Fruit fly (Drosophila melanogaster) whole organism, embryonic: ENCODE results near the gene Mrgn1.

Source experiments
- Adf1 ChIP-seq: fragments of 200-800 bp; sonication (Bioruptor generic); IDR thresholded peaks from 2 replicates; pipeline ENCODE4 v1.3.6; 2022; ENCODE audit warnings: missing biosample characterization, missing genetic modification characterization
- BEAF-32 ChIP-seq: fragments of 200-800 bp; sonication (Bioruptor generic); optimal IDR thresholded peaks from 3 replicates; lab custom pipeline; 2017; ENCODE audit warnings: missing biosample characterization, missing genetic modification characterization, mild to moderate bottlenecking, moderate library complexity, missing genetic modification reagents
- CG1024 ChIP-seq: fragments of 200-800 bp; sonication (Bioruptor generic); IDR thresholded peaks from 2 replicates; pipeline ENCODE4 v1.3.6; 2022; ENCODE audit warnings: missing biosample characterization, missing genetic modification characterization
- CG10321 ChIP-seq: fragments of 200-800 bp; sonication (Bioruptor generic); IDR thresholded peaks from 2 replicates; pipeline ENCODE4 v1.3.6; 2022; ENCODE audit warnings: missing biosample characterization, missing genetic modification characterization
- CG11723 ChIP-seq: fragments of 200-800 bp; sonication (Bioruptor generic); optimal IDR thresholded peaks from 2 replicates; lab custom pipeline; 2017; ENCODE audit warnings: missing biosample characterization, mild to moderate bottlenecking, missing genetic modification characterization
- CG12299 ChIP-seq: fragments of 200-800 bp; sonication (Bioruptor generic); optimal IDR thresholded peaks from 2 replicates; lab custom pipeline; 2018; ENCODE audit warnings: missing biosample characterization, mild to moderate bottlenecking, missing genetic modification characterization
- CG12659 ChIP-seq: fragments of 200-800 bp; sonication (Bioruptor generic); optimal IDR thresholded peaks from 3 replicates; lab custom pipeline; 2017; ENCODE audit warnings: mild to moderate bottlenecking, missing biosample characterization, missing genetic modification reagents, missing genetic modification characterization
- CG14014 ChIP-seq: fragments of 200-800 bp; sonication (Bioruptor generic); IDR thresholded peaks from 2 replicates; pipeline ENCODE4 v1.3.6; 2022; ENCODE audit warnings: missing biosample characterization, missing genetic modification characterization
- CG15269 ChIP-seq: fragments of 200-800 bp; sonication (Bioruptor generic); optimal IDR thresholded peaks from 2 replicates; lab custom pipeline; 2018; ENCODE audit warnings: missing biosample characterization, mild to moderate bottlenecking, missing genetic modification characterization, moderate library complexity
- CG15514 ChIP-seq: fragments of 200-800 bp; sonication (Bioruptor generic); optimal IDR thresholded peaks from 3 replicates; lab custom pipeline; 2017; ENCODE audit warnings: missing biosample characterization, missing genetic modification characterization, mild to moderate bottlenecking, moderate library complexity, missing genetic modification reagents
- CG1603 ChIP-seq: fragments of 200-800 bp; sonication (Bioruptor generic); optimal IDR thresholded peaks from 2 replicates; lab custom pipeline; 2019; ENCODE audit warnings: missing biosample characterization, mild to moderate bottlenecking, missing genetic modification characterization, moderate library complexity
- CG16779 ChIP-seq: fragments of 200-800 bp; sonication (Bioruptor generic); IDR thresholded peaks from 2 replicates; pipeline ENCODE4 v1.3.6; 2022; ENCODE audit warnings: missing biosample characterization, missing genetic modification characterization
- CG1832 ChIP-seq: fragments of 200-800 bp; sonication (Bioruptor generic); optimal IDR thresholded peaks from 2 replicates; lab custom pipeline; 2017; ENCODE audit warnings: missing biosample characterization, mild to moderate bottlenecking, missing genetic modification characterization, inconsistent platforms
- CG18476 ChIP-seq: fragments of 200-800 bp; sonication (Bioruptor generic); optimal IDR thresholded peaks from 2 replicates; lab custom pipeline; 2016; ENCODE audit warnings: missing biosample characterization, mild to moderate bottlenecking, missing genetic modification characterization
- CG2116 ChIP-seq: fragments of 200-800 bp; sonication (Bioruptor generic); optimal IDR thresholded peaks from 3 replicates; lab custom pipeline; 2018; ENCODE audit warnings: missing biosample characterization, mild to moderate bottlenecking, missing genetic modification characterization
- CG2712 ChIP-seq: fragments of 200-800 bp; optimal IDR thresholded peaks from 3 replicates; lab custom pipeline; 2019; ENCODE audit warnings: missing biosample characterization, mild to moderate bottlenecking, missing genetic modification characterization, moderate library complexity
- CG2889 ChIP-seq: fragments of 200-800 bp; sonication (Bioruptor generic); IDR thresholded peaks from 3 replicates; pipeline ENCODE4 v1.3.6; 2022; ENCODE audit warnings: missing biosample characterization, missing genetic modification characterization
- CG3065 ChIP-seq: fragments of 200-800 bp; sonication (Bioruptor generic); optimal IDR thresholded peaks from 2 replicates; lab custom pipeline; 2016; ENCODE audit warnings: missing biosample characterization, missing genetic modification characterization
- CG31224 ChIP-seq: fragments of 200-800 bp; sonication (Bioruptor generic); IDR thresholded peaks from 2 replicates; pipeline ENCODE4 v1.3.6; 2022; ENCODE audit warnings: missing biosample characterization, missing genetic modification characterization
- CG34224 ChIP-seq: fragments of 200-800 bp; sonication (Bioruptor generic); IDR thresholded peaks from 3 replicates; pipeline ENCODE4 v1.3.6; 2022; ENCODE audit warnings: missing biosample characterization, missing genetic modification characterization; ENCODE audit not compliant: partially characterized antibody
- CG8281 ChIP-seq: fragments of 200-800 bp; sonication (Bioruptor generic); optimal IDR thresholded peaks from 2 replicates; lab custom pipeline; 2018; ENCODE audit warnings: missing biosample characterization, mild to moderate bottlenecking, missing genetic modification characterization, moderate library complexity
- CG8765 ChIP-seq: fragments of 200-800 bp; sonication (Bioruptor generic); IDR thresholded peaks from 2 replicates; pipeline ENCODE4 v1.3.6; 2022; ENCODE audit warnings: missing biosample characterization, missing genetic modification characterization
- CG9876 ChIP-seq: fragments of 200-800 bp; sonication (Bioruptor generic); optimal IDR thresholded peaks from 2 replicates; lab custom pipeline; 2016; ENCODE audit warnings: missing biosample characterization, missing genetic modification characterization
- ERR ChIP-seq: fragments of 200-800 bp; sonication (Bioruptor generic); optimal IDR thresholded peaks from 2 replicates; lab custom pipeline; 2016; ENCODE audit warnings: missing biosample characterization, missing genetic modification characterization
- Fer3 ChIP-seq: fragments of 200-800 bp; sonication (Bioruptor generic); optimal IDR thresholded peaks from 2 replicates; lab custom pipeline; 2018; ENCODE audit warnings: missing biosample characterization, mild to moderate bottlenecking, missing genetic modification characterization, moderate library complexity
- Med ChIP-seq: fragments of 200-800 bp; sonication (Bioruptor generic); peaks from one replicate; lab custom pipeline; 2016; ENCODE audit warnings: missing biosample characterization, missing genetic modification characterization, mild to moderate bottlenecking, inconsistent platforms, moderate library complexity
- Meics ChIP-seq: fragments of 200-800 bp; sonication (Bioruptor generic); optimal IDR thresholded peaks from 2 replicates; lab custom pipeline; 2017; ENCODE audit warnings: missing biosample characterization, mild to moderate bottlenecking, missing genetic modification characterization
- Myb ChIP-seq: fragments of 200-800 bp; sonication (Bioruptor generic); optimal IDR thresholded peaks from 2 replicates; lab custom pipeline; 2016; ENCODE audit warnings: missing biosample characterization, missing genetic modification characterization
- Neu2 ChIP-seq: fragments of 200-800 bp; sonication (Bioruptor generic); optimal IDR thresholded peaks from 3 replicates; lab custom pipeline; 2016; ENCODE audit warnings: missing biosample characterization, missing genetic modification characterization, borderline replicate concordance
- Sry-δ ChIP-seq: fragments of 200-800 bp; sonication (Bioruptor generic); optimal IDR thresholded peaks from 2 replicates; lab custom pipeline; 2016; ENCODE audit warnings: missing biosample characterization, missing genetic modification characterization
- TFAM ChIP-seq: fragments of 200-800 bp; sonication (Bioruptor generic); optimal IDR thresholded peaks from 2 replicates; lab custom pipeline; 2017; ENCODE audit warnings: missing biosample characterization, missing genetic modification characterization, inconsistent platforms
- Tbp ChIP-seq: fragments of >200 bp; optimal IDR thresholded peaks from 2 replicates; lab custom pipeline; 2018; ENCODE audit warnings: missing biosample characterization, missing genetic modification characterization
- YL-1 ChIP-seq: fragments of 200-800 bp; sonication (Bioruptor generic); optimal IDR thresholded peaks from 3 replicates; lab custom pipeline; 2017; ENCODE audit warnings: missing biosample characterization, mild to moderate bottlenecking, missing genetic modification characterization
- al ChIP-seq: fragments of 200-800 bp; sonication (Bioruptor generic); IDR thresholded peaks from 2 replicates; pipeline ENCODE4 v1.3.6; 2022; ENCODE audit warnings: missing biosample characterization, missing genetic modification characterization
- amos ChIP-seq: fragments of 200-800 bp; sonication (Bioruptor generic); IDR thresholded peaks from 2 replicates; pipeline ENCODE4 v1.3.6; 2022; ENCODE audit warnings: missing biosample characterization, missing genetic modification characterization; ENCODE audit not compliant: partially characterized antibody
- ase ChIP-seq: fragments of 200-800 bp; sonication (Bioruptor generic); IDR thresholded peaks from 3 replicates; pipeline ENCODE4 v1.3.6; 2022; ENCODE audit warnings: missing biosample characterization, missing genetic modification characterization
- crol ChIP-seq: fragments of 200-800 bp; sonication (Bioruptor generic); IDR thresholded peaks from 2 replicates; pipeline ENCODE4 v1.3.6; 2022; ENCODE audit warnings: missing biosample characterization, missing genetic modification characterization
- en ChIP-seq: fragments of 200-800 bp; sonication (Bioruptor generic); optimal IDR thresholded peaks from 2 replicates; lab custom pipeline; 2016; ENCODE audit warnings: missing biosample characterization, missing genetic modification characterization
- gt ChIP-seq: fragments of 200-800 bp; sonication (Bioruptor generic); IDR thresholded peaks from 2 replicates; pipeline ENCODE4 v1.3.6; 2022; ENCODE audit warnings: missing biosample characterization, missing genetic modification characterization
- lola ChIP-seq, 3 experiments: fragments of >200 bp in 2 of 3; fragments of 200-800 bp in 1 of 3; sonication (Bioruptor generic) in 1 of 3; optimal IDR thresholded peaks; 2 replicates each; lab custom pipeline; 2017 to 2019; ENCODE audit warnings: missing biosample characterization in 3 of 3, missing genetic modification characterization in 3 of 3, mild to moderate bottlenecking in 1 of 3, moderate library complexity in 1 of 3
- maf-S ChIP-seq: fragments of 200-800 bp; sonication (Bioruptor generic); optimal IDR thresholded peaks from 2 replicates; lab custom pipeline; 2016; ENCODE audit warnings: missing biosample characterization, missing genetic modification characterization
- p53 ChIP-seq: fragments of 200-800 bp; sonication (Bioruptor generic); optimal IDR thresholded peaks from 2 replicates; lab custom pipeline; 2016; ENCODE audit warnings: missing biosample characterization, missing genetic modification characterization
- phol ChIP-seq: fragments of 200-800 bp; sonication (Bioruptor generic); optimal IDR thresholded peaks from 3 replicates; lab custom pipeline; 2018; ENCODE audit warnings: missing biosample characterization, mild to moderate bottlenecking, missing genetic modification characterization, moderate library complexity
- scrt ChIP-seq: fragments of 200-800 bp; sonication (Bioruptor generic); optimal IDR thresholded peaks from 2 replicates; lab custom pipeline; 2018; ENCODE audit warnings: missing biosample characterization, mild to moderate bottlenecking, missing genetic modification characterization, moderate library complexity
- sd ChIP-seq: fragments of 200-800 bp; sonication (Bioruptor generic); optimal IDR thresholded peaks from 3 replicates; lab custom pipeline; 2018; ENCODE audit warnings: missing biosample characterization, mild to moderate bottlenecking, missing genetic modification characterization, moderate library complexity
- ssp ChIP-seq: fragments of 200-800 bp; sonication (Bioruptor generic); IDR thresholded peaks from 2 replicates; pipeline ENCODE4 v1.3.6; 2022; ENCODE audit warnings: missing biosample characterization, missing genetic modification characterization
- trem ChIP-seq: fragments of 200-800 bp; optimal IDR thresholded peaks from 3 replicates; lab custom pipeline; 2019; ENCODE audit warnings: missing biosample characterization, mild to moderate bottlenecking, missing genetic modification characterization, moderate library complexity
- usp ChIP-seq: fragments of >200 bp; optimal IDR thresholded peaks from 2 replicates; lab custom pipeline; 2017; ENCODE audit warnings: missing biosample characterization, missing genetic modification characterization
- z ChIP-seq: fragments of 200-800 bp; sonication (Bioruptor generic); IDR thresholded peaks from 3 replicates; pipeline ENCODE4 v1.3.6; 2022; ENCODE audit warnings: missing biosample characterization, missing genetic modification characterization
- zfh1 ChIP-seq: fragments of 200-800 bp; sonication (Bioruptor generic); IDR thresholded peaks from 3 replicates; pipeline ENCODE4 v1.3.6; 2022; ENCODE audit warnings: missing biosample characterization, missing genetic modification characterization

Gene Mrgn1

DNA sequence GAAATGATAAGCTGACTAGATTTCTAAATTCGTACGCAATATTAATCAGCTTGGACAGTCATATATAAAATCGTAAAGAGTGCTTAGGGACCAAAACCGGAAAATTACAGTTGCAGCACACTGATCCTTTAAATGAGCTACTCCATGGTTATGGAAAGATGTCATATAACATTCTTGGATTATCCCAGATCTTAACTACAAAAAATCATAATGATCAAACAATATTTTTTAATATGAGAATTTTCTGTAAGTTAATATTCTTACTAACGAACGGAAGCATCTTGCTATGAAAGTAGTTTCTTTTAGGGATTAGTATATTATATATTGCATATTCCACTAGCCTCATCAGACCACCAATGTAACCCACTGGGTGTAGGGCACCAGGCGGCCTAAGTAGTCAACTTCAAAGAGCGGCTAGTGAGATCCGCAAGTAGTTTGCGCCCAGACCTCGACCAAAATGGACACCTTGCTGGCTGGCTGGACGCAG is 45.3 kb downstream of the Mrgn1 start, which contains the start of gene CG11162 (continued):
- TF ChIP-seq CG14014: no peak
- no peak for TF ChIP-seq al
- TF ChIP-seq YL-1 (GFP tag; lab: Kevin White, UChicago): no peak
- TF ChIP-seq maf-S: no peak
- TF ChIP-seq z (GFP tag; lab: Robert Waterston, UW): no peak
- peak; percentile 38 for TF ChIP-seq scrt
- no peak for TF ChIP-seq ssp (GFP tag; lab: Robert Waterston, UW)
- no peak for TF ChIP-seq CG9876 (GFP tag; lab: Kevin White, UChicago)
- TF ChIP-seq CG11723 (GFP tag; lab: Kevin White, UChicago): no peak
- no peak for TF ChIP-seq CG8765
- no peak for TF ChIP-seq CG16779 (GFP tag; lab: Robert Waterston, UW)
- no peak for TF ChIP-seq zfh1 (GFP tag; lab: Robert Waterston, UW)
- no peak for TF ChIP-seq Myb (GFP tag; lab: Kevin White, UChicago)
- no peak for TF ChIP-seq en
- no peak for TF ChIP-seq CG1603 (tag; lab: Kevin White, UChicago)
- TF ChIP-seq CG2889 (GFP tag; lab: Robert Waterston, UW): no peak
- peak; percentile 38 for TF ChIP-seq Fer3 (tag; lab: Kevin White, UChicago)
- no peak for TF ChIP-seq CG31224
- TF ChIP-seq usp: no peak
- TF ChIP-seq p53: no peak
- no peak for TF ChIP-seq TFAM (GFP tag; lab: Kevin White, UChicago)
- no peak for TF ChIP-seq ERR

DNA sequence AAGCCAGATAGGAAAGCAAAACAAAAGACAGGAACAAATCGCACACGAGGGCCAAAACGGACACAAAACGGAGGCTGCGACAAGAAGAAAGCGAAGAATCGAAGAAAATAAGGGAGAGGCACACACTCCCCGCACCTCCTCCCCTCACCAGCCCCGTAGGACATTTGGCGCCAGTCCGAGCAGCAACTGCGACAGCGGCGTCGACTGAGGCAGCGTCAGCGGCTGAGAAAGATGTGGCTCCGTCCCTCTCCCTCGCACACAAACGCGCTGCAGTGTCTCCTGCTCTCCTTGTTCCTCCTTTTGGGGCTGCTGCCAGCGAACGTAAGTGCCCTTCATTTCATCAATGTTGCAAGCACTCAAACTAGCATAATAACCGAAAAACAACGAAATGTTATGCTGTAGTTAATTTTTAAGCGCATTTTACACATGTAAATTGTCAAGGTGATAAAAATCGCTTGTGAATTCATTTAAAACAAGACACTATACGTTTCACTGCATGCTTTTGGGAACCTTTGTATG is 51.4 kb downstream of the Mrgn1 start:
- TF ChIP-seq CG10321 (peak; percentile 39; the same call in 1 of the 2 replicates), lola (GFP tag; optimal IDR thresholded peaks at IDR 0.05; lab: Kevin White, UChicago) (no peak), CG1832 (GFP tag; lab: Kevin White, UChicago) (peak; percentile 65), CG12299 (tag; lab: Kevin White, UChicago) (no peak), Med (GFP tag; lab: Kevin White, UChicago) (peak; percentile 24), CG8281 (tag; lab: Kevin White, UChicago) (peak; percentile 93), CG34224 (no peak), crol (peak; percentile 59; the same call in 1 of the 2 replicates), Adf1 (peak; percentile 94)

dm6 chrX:13669366-13669765 is 52.4 kb downstream of the Mrgn1 start, which contains the start of gene CG15760:
Gene CG15760, plus strand, starts transcription at chrX:13669699.
- TF ChIP-seq sd (tag; lab: Kevin White, UChicago): no peak
- peak; percentile 36 for TF ChIP-seq scrt
- peak; percentile 5 for TF ChIP-seq Sry-δ
- peak; percentile 72 for TF ChIP-seq CG15514 (GFP tag; lab: Kevin White, UChicago)
- TF ChIP-seq trem: peak; percentile 17
- TF ChIP-seq CG18476 (GFP tag; lab: Kevin White, UChicago): no peak
- TF ChIP-seq amos: no peak
- TF ChIP-seq Tbp: no peak
- no peak for TF ChIP-seq ERR
- no peak for TF ChIP-seq CG3065 (GFP tag; lab: Kevin White, UChicago)
- TF ChIP-seq BEAF-32: peak; percentile 4
- no peak for TF ChIP-seq Neu2 (GFP tag; lab: Kevin White, UChicago)
- TF ChIP-seq CG1024 (GFP tag; lab: Robert Waterston, UW): no peak
- TF ChIP-seq CG2712 (tag; lab: Kevin White, UChicago): peak; percentile 10
- no peak for TF ChIP-seq ase (GFP tag; lab: Robert Waterston, UW)
- peak; percentile 1 for TF ChIP-seq CG12659 (GFP tag; lab: Kevin White, UChicago)
- peak; percentile 14 for TF ChIP-seq phol (tag; lab: Kevin White, UChicago)
- TF ChIP-seq gt (GFP tag; lab: Robert Waterston, UW): no peak
- peak; percentile 29 for TF ChIP-seq CG2116 (GFP tag; lab: Kevin White, UChicago)
- TF ChIP-seq CG15269 (tag; lab: Kevin White, UChicago): no peak
- TF ChIP-seq Meics (GFP tag; lab: Kevin White, UChicago): no peak
